Fruit fly (Drosophila melanogaster): Measurements from ENCODE around the gene CG12483.
A peak's percentile ranks its signal among the peaks of the same experiment; 100 is the strongest.

The CG12483 gene

DNA sequence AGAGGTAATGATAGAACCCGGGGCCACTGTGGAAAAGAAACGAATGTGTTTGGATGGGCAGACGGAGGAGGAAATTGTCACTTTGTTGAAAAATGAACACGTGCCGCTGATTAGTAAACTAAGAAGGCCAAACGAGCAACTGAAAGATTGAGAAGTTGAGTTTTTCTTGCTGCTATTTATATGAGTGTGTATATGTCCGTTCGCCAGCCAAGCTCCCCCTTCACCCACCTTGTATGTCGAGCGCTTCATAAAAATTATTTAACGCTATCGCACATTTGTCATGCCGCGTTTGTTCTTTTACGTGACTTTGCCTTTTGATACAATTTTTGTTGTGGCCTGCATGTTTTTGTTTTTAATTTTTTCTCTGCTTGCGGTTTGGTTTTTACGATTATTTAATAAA is 6.2 kb downstream of the CG12483 start (continued):
- TF ChIP-seq CG9437 (GFP tag; optimal IDR thresholded peaks at IDR 0.05) (no peak), crp (GFP tag; optimal IDR thresholded peaks at IDR 0.05) (no peak), MTF-1 (GFP tag; optimal IDR thresholded peaks at IDR 0.05; ENCODE audit: borderline replicate concordance) (no peak), CG13287 (GFP tag; IDR thresholded peaks at IDR 0.05; ENCODE audit: partially characterized antibody) (peak; percentile 15; the same call in 1 of the 2 replicates), CG10543 (GFP tag; optimal IDR thresholded peaks at IDR 0.05) (peak; percentile 61), inv (GFP tag; IDR thresholded peaks at IDR 0.05; ENCODE audit: partially characterized antibody) (no peak), caup (GFP tag; optimal IDR thresholded peaks at IDR 0.05; ENCODE audit: severe bottlenecking) (no peak), Dfd (GFP tag; optimal IDR thresholded peaks at IDR 0.05) (no peak), lola (GFP tag; optimal IDR thresholded peaks at IDR 0.05) (no peak), Opbp (GFP tag; IDR thresholded peaks at IDR 0.05; ENCODE audit: partially characterized antibody) (no peak), CG12236 (GFP tag; optimal IDR thresholded peaks at IDR 0.05) (no peak), tio (GFP tag; optimal IDR thresholded peaks at IDR 0.05) (no peak), Ptx1 (GFP tag; IDR thresholded peaks at IDR 0.05) (no peak), ssp (GFP tag; IDR thresholded peaks at IDR 0.05) (no peak), HLH4C (GFP tag; IDR thresholded peaks at IDR 0.05; ENCODE audit: partially characterized antibody) (no peak), Dek (tag; optimal IDR thresholded peaks at IDR 0.05) (no peak), Dbx (GFP tag; IDR thresholded peaks at IDR 0.05) (no peak), CG4707 (GFP tag; optimal IDR thresholded peaks at IDR 0.05) (no peak), CG18476 (GFP tag; optimal IDR thresholded peaks at IDR 0.05) (no peak), CG1647 (GFP tag; optimal IDR thresholded peaks at IDR 0.05) (no peak), Sry-δ (GFP tag; optimal IDR thresholded peaks at IDR 0.05) (no peak), CG7745 (tag; optimal IDR thresholded peaks at IDR 0.05) (no peak), zen2 (GFP tag; IDR thresholded peaks at IDR 0.05; ENCODE audit: partially characterized antibody) (no peak), TFAM (GFP tag; optimal IDR thresholded peaks at IDR 0.05) (no peak), CG4282 (GFP tag; optimal IDR thresholded peaks at IDR 0.05) (no peak), Oaz (GFP tag; IDR thresholded peaks at IDR 0.05) (no peak), CG8089 (GFP tag; optimal IDR thresholded peaks at IDR 0.05) (no peak), CG15073 (GFP tag; optimal IDR thresholded peaks at IDR 0.05) (no peak), HLH3B (GFP tag; IDR thresholded peaks at IDR 0.05) (0 out of 2 replicates have a peak, but pooled peaks have one; percentile 10), pros (GFP tag; optimal IDR thresholded peaks at IDR 0.05) (peak; percentile 57), en (GFP tag; optimal IDR thresholded peaks at IDR 0.05) (no peak), CG10366 (GFP tag; IDR thresholded peaks at IDR 0.05) (no peak), ap (GFP tag; IDR thresholded peaks at IDR 0.05) (no peak), zfh2 (GFP tag; optimal IDR thresholded peaks at IDR 0.05) (no peak), CG6254 (GFP tag; optimal IDR thresholded peaks at IDR 0.05) (no peak), CG3065 (GFP tag; optimal IDR thresholded peaks at IDR 0.05) (no peak), lov (optimal IDR thresholded peaks at IDR 0.05) (no peak), lov (GFP tag; IDR thresholded peaks at IDR 0.05) (no peak), tap (tag; optimal IDR thresholded peaks at IDR 0.05) (no peak), CG32772 (GFP tag; IDR thresholded peaks at IDR 0.05) (no peak), CG10654 (GFP tag; optimal IDR thresholded peaks at IDR 0.05) (no peak), CG12769 (tag; optimal IDR thresholded peaks at IDR 0.05) (peak; percentile 73), CG3838 (GFP tag; optimal IDR thresholded peaks at IDR 0.05) (no peak), tll (GFP tag; optimal IDR thresholded peaks at IDR 0.05) (no peak), Jarid2 (GFP tag; optimal IDR thresholded peaks at IDR 0.05) (no peak), ems (GFP tag; optimal IDR thresholded peaks at IDR 0.05) (no peak), ranshi (GFP tag; IDR thresholded peaks at IDR 0.05) (no peak), vvl (GFP tag; IDR thresholded peaks at IDR 0.05) (no peak), BEAF-32 (GFP tag; optimal IDR thresholded peaks at IDR 0.05) (no peak), bsh (GFP tag; optimal IDR thresholded peaks at IDR 0.05) (no peak), cad (GFP tag; optimal IDR thresholded peaks at IDR 0.05) (no peak)

Measured in whole organism, embryonic.